Worm (Caenorhabditis elegans) whole organism, L3 larva: Measurements from ENCODE around the gene F19G12.11.

Experiments
- ZK546.5 ChIP-seq: sonication (generic microtip); optimal IDR thresholded peaks from 2 replicates; lab custom pipeline; 2017; ENCODE audit warnings: missing biosample characterization, missing genetic modification characterization
- ama-1 ChIP-seq: fragments of 150-350 bp; optimal IDR thresholded peaks from 2 replicates; lab custom pipeline; 2018
- ceh-16 ChIP-seq: sonication (generic microtip); optimal IDR thresholded peaks from 2 replicates; lab custom pipeline; 2017; ENCODE audit warnings: missing biosample characterization, missing genetic modification characterization
- ceh-82 ChIP-seq: fragments of 150-350 bp; optimal IDR thresholded peaks from 2 replicates; lab custom pipeline; 2014; ENCODE audit warnings: missing biosample characterization, missing genetic modification characterization
- daf-12 ChIP-seq: fragments of 150-350 bp; optimal IDR thresholded peaks from 2 replicates; lab custom pipeline; 2014; ENCODE audit warnings: missing biosample characterization, missing genetic modification reagents, missing genetic modification characterization
- egl-27 ChIP-seq: sonication (generic microtip); optimal IDR thresholded peaks from 4 replicates; lab custom pipeline; 2017; ENCODE audit warnings: missing biosample characterization, missing genetic modification reagents, missing genetic modification characterization
- elt-1 ChIP-seq: fragments of 150-350 bp; optimal IDR thresholded peaks from 2 replicates; lab custom pipeline; 2014; ENCODE audit warnings: missing biosample characterization, missing genetic modification characterization
- elt-2 ChIP-seq: sonication (generic microtip); optimal IDR thresholded peaks from 2 replicates; lab custom pipeline; 2016; ENCODE audit warnings: missing genetic modification reagents, mild to moderate bottlenecking, missing genetic modification characterization, missing compliant biosample characterization
- elt-3 ChIP-seq, 3 experiments: fragments of 150-350 bp in 1 of 3; sonication (generic microtip) in 2 of 3; optimal IDR thresholded peaks; 2 replicates in 2 of 3; 4 replicates in 1 of 3; lab custom pipeline; 2014 to 2017; ENCODE audit warnings: missing biosample characterization in 3 of 3, missing genetic modification characterization in 3 of 3
- eor-1 ChIP-seq, 2 experiments: fragments of 150-350 bp; optimal IDR thresholded peaks; 2 replicates each; lab custom pipeline; 2014 to 2018; ENCODE audit warnings: missing biosample characterization in 2 of 2, missing genetic modification characterization in 2 of 2
- fkh-10 ChIP-seq: sonication (generic microtip); optimal IDR thresholded peaks from 2 replicates; lab custom pipeline; 2017; ENCODE audit warnings: missing biosample characterization, missing genetic modification reagents, missing genetic modification characterization
- fkh-2 ChIP-seq: fragments of 150-350 bp; optimal IDR thresholded peaks from 2 replicates; lab custom pipeline; 2014; ENCODE audit warnings: missing biosample characterization, missing genetic modification reagents, missing genetic modification characterization
- fos-1 ChIP-seq: fragments of 150-350 bp; optimal IDR thresholded peaks from 2 replicates; lab custom pipeline; 2014; ENCODE audit warnings: missing biosample characterization, missing genetic modification characterization
- hmg-11 ChIP-seq: sonication (generic microtip); optimal IDR thresholded peaks from 2 replicates; lab custom pipeline; 2016; ENCODE audit warnings: missing genetic modification characterization, missing compliant biosample characterization
- jun-1 ChIP-seq: fragments of 150-350 bp; optimal IDR thresholded peaks from 2 replicates; lab custom pipeline; 2014; ENCODE audit warnings: missing biosample characterization, missing genetic modification reagents, missing genetic modification characterization
- lin-15B ChIP-seq: fragments of 150-350 bp; optimal IDR thresholded peaks from 2 replicates; lab custom pipeline; 2014; ENCODE audit warnings: missing biosample characterization, missing genetic modification characterization
- lin-39 ChIP-seq: fragments of 150-350 bp; optimal IDR thresholded peaks from 2 replicates; lab custom pipeline; 2018; ENCODE audit warnings: missing biosample characterization, missing genetic modification reagents, missing genetic modification characterization
- lsy-12 ChIP-seq: sonication (generic microtip); optimal IDR thresholded peaks from 2 replicates; lab custom pipeline; 2016; ENCODE audit warnings: mild to moderate bottlenecking, missing genetic modification characterization, missing compliant biosample characterization
- mdl-1 ChIP-seq: fragments of 150-350 bp; optimal IDR thresholded peaks from 2 replicates; lab custom pipeline; 2014; ENCODE audit warnings: missing biosample characterization, missing genetic modification characterization
- mml-1 ChIP-seq: fragments of 150-350 bp; sonication (generic microtip); optimal IDR thresholded peaks from 3 replicates; lab custom pipeline; 2014; ENCODE audit warnings: missing biosample characterization, missing genetic modification characterization
- nfya-1 ChIP-seq: sonication (generic microtip); optimal IDR thresholded peaks from 2 replicates; lab custom pipeline; 2017; ENCODE audit warnings: missing genetic modification characterization, mild to moderate bottlenecking, missing compliant biosample characterization, antibody characterized with exemption, moderate library complexity; ENCODE audit not compliant: insufficient read depth
- nhr-11 ChIP-seq: fragments of 150-350 bp; optimal IDR thresholded peaks from 2 replicates; lab custom pipeline; 2014; ENCODE audit warnings: missing biosample characterization, missing genetic modification characterization
- nhr-12 ChIP-seq: fragments of 150-350 bp; optimal IDR thresholded peaks from 2 replicates; lab custom pipeline; 2014; ENCODE audit warnings: missing biosample characterization, missing genetic modification characterization
- nhr-23 ChIP-seq: fragments of 150-350 bp; optimal IDR thresholded peaks from 2 replicates; lab custom pipeline; 2014; ENCODE audit warnings: missing biosample characterization, missing genetic modification reagents, missing genetic modification characterization
- nhr-237 ChIP-seq: fragments of 150-350 bp; optimal IDR thresholded peaks from 2 replicates; lab custom pipeline; 2014; ENCODE audit warnings: missing biosample characterization, missing genetic modification characterization
- nhr-25 ChIP-seq: sonication (generic microtip); optimal IDR thresholded peaks from 2 replicates; lab custom pipeline; 2017; ENCODE audit warnings: missing biosample characterization, missing genetic modification characterization
- nhr-43 ChIP-seq: sonication (generic microtip); optimal IDR thresholded peaks from 2 replicates; lab custom pipeline; 2016; ENCODE audit warnings: mild to moderate bottlenecking, missing genetic modification characterization, missing compliant biosample characterization; ENCODE audit not compliant: poor library complexity, severe bottlenecking
- nhr-67 ChIP-seq: fragments of 150-350 bp; optimal IDR thresholded peaks from 2 replicates; lab custom pipeline; 2014; ENCODE audit warnings: missing biosample characterization, missing genetic modification characterization
- nhr-76 ChIP-seq: fragments of 150-350 bp; sonication (generic microtip); optimal IDR thresholded peaks from 5 replicates; lab custom pipeline; 2014; ENCODE audit warnings: missing biosample characterization, missing genetic modification characterization
- nhr-77 ChIP-seq: fragments of 150-350 bp; optimal IDR thresholded peaks from 2 replicates; lab custom pipeline; 2014; ENCODE audit warnings: missing biosample characterization, missing genetic modification characterization
- pha-4 ChIP-seq: fragments of 150-350 bp; optimal IDR thresholded peaks from 2 replicates; lab custom pipeline; 2014; ENCODE audit warnings: missing biosample characterization, missing genetic modification reagents, missing genetic modification characterization
- pqm-1 ChIP-seq: fragments of 150-350 bp; optimal IDR thresholded peaks from 2 replicates; lab custom pipeline; 2017; ENCODE audit warnings: missing biosample characterization, missing genetic modification characterization, inconsistent platforms
- sea-2 ChIP-seq: fragments of 150-350 bp; sonication (generic microtip); optimal IDR thresholded peaks from 4 replicates; lab custom pipeline; 2014; ENCODE audit warnings: missing biosample characterization, missing genetic modification reagents, missing genetic modification characterization
- snpc-4 ChIP-seq: fragments of 150-350 bp; optimal IDR thresholded peaks from 2 replicates; lab custom pipeline; 2014; ENCODE audit warnings: missing biosample characterization, missing genetic modification characterization
- tbx-2 ChIP-seq: sonication (generic microtip); optimal IDR thresholded peaks from 2 replicates; lab custom pipeline; 2016; ENCODE audit warnings: mild to moderate bottlenecking, missing genetic modification characterization, missing compliant biosample characterization
- unc-39 ChIP-seq: sonication (generic microtip); optimal IDR thresholded peaks from 4 replicates; lab custom pipeline; 2017; ENCODE audit warnings: missing biosample characterization, missing genetic modification characterization
- unc-62 ChIP-seq: fragments of 150-350 bp; sonication (generic microtip); optimal IDR thresholded peaks from 4 replicates; lab custom pipeline; 2014; ENCODE audit warnings: missing biosample characterization, missing genetic modification reagents, missing genetic modification characterization
- zag-1 ChIP-seq: fragments of 150-350 bp; optimal IDR thresholded peaks from 2 replicates; lab custom pipeline; 2014; ENCODE audit warnings: missing biosample characterization, missing genetic modification characterization
- ztf-11 ChIP-seq: fragments of 150-350 bp; optimal IDR thresholded peaks from 2 replicates; lab custom pipeline; 2014; ENCODE audit warnings: missing biosample characterization, missing genetic modification characterization
- ztf-4 ChIP-seq: fragments of 150-350 bp; optimal IDR thresholded peaks from 2 replicates; lab custom pipeline; 2014; ENCODE audit warnings: missing biosample characterization, missing genetic modification characterization

Gene F19G12.11

ce11 chrX:1446593-1447141 is 20.3 kb upstream of the F19G12.11 start, which contains the start of gene zfp-3 (continued):
- TF ChIP-seq zag-1 (tag; lab: Kevin White, UChicago) (no peak), mdl-1 (tag; lab: Kevin White, UChicago) (peak; percentile 91), elt-3 (tag; optimal IDR thresholded peaks at IDR 0.05; lab: Kevin White, UChicago) (peak in 1 of 3 experiments; percentile 20), lin-39 (tag; lab: Kevin White, UChicago) (peak; percentile 97), nhr-25 (tag; lab: Kevin White, UChicago) (peak; percentile 93), fos-1 (tag; lab: Kevin White, UChicago) (peak; percentile 73), daf-12 (tag; lab: Kevin White, UChicago) (no peak), lin-15B (tag; lab: Kevin White, UChicago) (peak; percentile 87), fkh-2 (no peak), nhr-237 (tag; lab: Kevin White, UChicago) (no peak), sea-2 (GFP tag; lab: Kevin White, UChicago) (peak; percentile 78), nhr-12 (tag; lab: Kevin White, UChicago) (no peak), ztf-4 (tag; lab: Kevin White, UChicago) (no peak), pqm-1 (tag; lab: Kevin White, UChicago) (peak; percentile 81), nhr-76 (tag; lab: Kevin White, UChicago) (no peak), elt-1 (peak; percentile 61), jun-1 (tag; lab: Kevin White, UChicago) (peak; percentile 98), tbx-2 (peak; percentile 87), fkh-10 (GFP tag; lab: Kevin White, UChicago) (peak; percentile 88), nhr-43 (tag; lab: Kevin White, UChicago) (peak; percentile 86), mml-1 (tag; lab: Kevin White, UChicago) (peak; percentile 17), snpc-4 (tag; lab: Kevin White, UChicago) (peak; percentile 82), unc-39 (tag; lab: Kevin White, UChicago) (no peak)

- TF ChIP-seq fkh-10 (GFP tag; lab: Kevin White, UChicago) (no peak), pha-4 (tag; lab: Kevin White, UChicago) (no peak), ZK546.5 (tag; lab: Kevin White, UChicago) (no peak), hmg-11 (no peak), ama-1 (lab: Kevin White, UChicago) (peak; percentile 89), eor-1 (tag; optimal IDR thresholded peaks at IDR 0.05; lab: Kevin White, UChicago) (no peak), nhr-77 (tag; lab: Kevin White, UChicago) (no peak), nhr-67 (tag; lab: Kevin White, UChicago) (no peak), nhr-11 (no peak), lsy-12 (tag; lab: Kevin White, UChicago) (peak; percentile 34), ztf-11 (tag; lab: Kevin White, UChicago) (no peak), nhr-43 (tag; lab: Kevin White, UChicago) (peak; percentile 16), elt-2 (tag; lab: Kevin White, UChicago) (peak; percentile 33), snpc-4 (tag; lab: Kevin White, UChicago) (no peak), zag-1 (tag; lab: Kevin White, UChicago) (no peak), unc-62 (no peak), egl-27 (no peak), elt-3 (tag; optimal IDR thresholded peaks at IDR 0.05; lab: Kevin White, UChicago) (no peak), nhr-25 (tag; lab: Kevin White, UChicago) (peak; percentile 11), tbx-2 (no peak), nhr-76 (tag; lab: Kevin White, UChicago) (no peak), unc-39 (tag; lab: Kevin White, UChicago) (no peak), ceh-16 (tag; lab: Kevin White, UChicago) (no peak), daf-12 (tag; lab: Kevin White, UChicago) (no peak), nfya-1 (tag; lab: Kevin White, UChicago) (no peak), ceh-82 (tag; lab: Kevin White, UChicago) (no peak), pqm-1 (tag; lab: Kevin White, UChicago) (no peak), nhr-23 (tag; lab: Kevin White, UChicago) (peak; percentile 33), elt-1 (no peak)
- TF ChIP-seq, all 47 proteins: peak for 6
Measured at ce11 chrX:1445696-1446095, 19.4 kb upstream of the F19G12.11 start.
